Worm (Caenorhabditis elegans) whole organism, L3 larva: ENCODE measurements around the gene moc-6.

Source experiments
- ceh-16 ChIP-seq: sonication (generic microtip); optimal IDR thresholded peaks from 2 replicates; lab custom pipeline; 2017; ENCODE audit warnings: missing biosample characterization, missing genetic modification characterization
- fkh-2 ChIP-seq: fragments of 150-350 bp; optimal IDR thresholded peaks from 2 replicates; lab custom pipeline; 2014; ENCODE audit warnings: missing biosample characterization, missing genetic modification reagents, missing genetic modification characterization
- jun-1 ChIP-seq: fragments of 150-350 bp; optimal IDR thresholded peaks from 2 replicates; lab custom pipeline; 2014; ENCODE audit warnings: missing biosample characterization, missing genetic modification reagents, missing genetic modification characterization
- sea-2 ChIP-seq: fragments of 150-350 bp; sonication (generic microtip); optimal IDR thresholded peaks from 4 replicates; lab custom pipeline; 2014; ENCODE audit warnings: missing biosample characterization, missing genetic modification reagents, missing genetic modification characterization

ce11 chrIII:5171945-5172344, 23.8 kb upstream of the moc-6 start, which contains the start of gene prp-19:
- TF ChIP-seq sea-2 (GFP tag; lab: Kevin White, UChicago) (no peak), fkh-2 (no peak), ceh-16 (no peak), jun-1 (tag; lab: Kevin White, UChicago) (no peak)
